Fruit fly (Drosophila melanogaster) whole organism, embryonic: ENCODE measurements around the gene CG31493.

ENCODE experiments used
- Antp ChIP-seq: fragments of 200-800 bp; sonication (Bioruptor generic); optimal IDR thresholded peaks from 3 replicates; lab custom pipeline; 2016; ENCODE audit warnings: missing biosample characterization, missing genetic modification characterization
- CG1024 ChIP-seq: fragments of 200-800 bp; sonication (Bioruptor generic); IDR thresholded peaks from 2 replicates; pipeline ENCODE4 v1.3.6; 2022; ENCODE audit warnings: missing biosample characterization, missing genetic modification characterization
- CG10462 ChIP-seq: fragments of 200-800 bp; sonication (Bioruptor generic); optimal IDR thresholded peaks from 2 replicates; lab custom pipeline; 2016; ENCODE audit warnings: missing biosample characterization, missing genetic modification characterization
- CG15269 ChIP-seq: fragments of 200-800 bp; sonication (Bioruptor generic); optimal IDR thresholded peaks from 2 replicates; lab custom pipeline; 2018; ENCODE audit warnings: missing biosample characterization, mild to moderate bottlenecking, missing genetic modification characterization, moderate library complexity
- CG1529 ChIP-seq: fragments of 200-800 bp; sonication (Bioruptor generic); optimal IDR thresholded peaks from 3 replicates; lab custom pipeline; 2018; ENCODE audit warnings: missing biosample characterization, missing genetic modification characterization
- CG16863 ChIP-seq: fragments of 200-800 bp; sonication (Bioruptor generic); optimal IDR thresholded peaks from 3 replicates; lab custom pipeline; 2016; ENCODE audit warnings: missing biosample characterization, missing genetic modification characterization
- CG18599 ChIP-seq: fragments of 200-800 bp; sonication (Bioruptor generic); optimal IDR thresholded peaks from 3 replicates; lab custom pipeline; 2017; ENCODE audit warnings: missing biosample characterization, missing genetic modification characterization, mild to moderate bottlenecking, moderate library complexity, missing genetic modification reagents
- CG2129 ChIP-seq: fragments of 200-800 bp; sonication (Bioruptor generic); IDR thresholded peaks from 2 replicates; pipeline ENCODE4 v1.3.6; 2022; ENCODE audit warnings: missing biosample characterization, missing genetic modification characterization; ENCODE audit not compliant: partially characterized antibody
- CG3726 ChIP-seq: fragments of 200-800 bp; sonication (Bioruptor generic); IDR thresholded peaks from 3 replicates; pipeline ENCODE4, ENCODE4 v1.3.6; 2022; ENCODE audit warnings: missing biosample characterization, missing genetic modification characterization
- CG6765 ChIP-seq: fragments of 200-800 bp; sonication (Bioruptor generic); optimal IDR thresholded peaks from 3 replicates; lab custom pipeline; 2017; ENCODE audit warnings: missing biosample characterization, mild to moderate bottlenecking, missing genetic modification characterization
- CG7745 ChIP-seq: fragments of 200-800 bp; sonication (Bioruptor generic); optimal IDR thresholded peaks from 2 replicates; lab custom pipeline; 2018; ENCODE audit warnings: missing biosample characterization, mild to moderate bottlenecking, missing genetic modification characterization, moderate library complexity
- CG7987 ChIP-seq: fragments of 200-800 bp; sonication (Bioruptor generic); optimal IDR thresholded peaks from 2 replicates; lab custom pipeline; 2018; ENCODE audit warnings: missing biosample characterization, mild to moderate bottlenecking, missing genetic modification characterization, moderate library complexity
- CG8089 ChIP-seq: fragments of 200-800 bp; sonication (Bioruptor generic); optimal IDR thresholded peaks from 3 replicates; lab custom pipeline; 2016; ENCODE audit warnings: missing biosample characterization, missing genetic modification characterization
- CG8924 ChIP-seq: fragments of 200-800 bp; optimal IDR thresholded peaks from 3 replicates; lab custom pipeline; 2019; ENCODE audit warnings: missing biosample characterization, mild to moderate bottlenecking, missing genetic modification characterization, moderate library complexity
- CG9727 ChIP-seq: fragments of 200-800 bp; sonication (Bioruptor generic); optimal IDR thresholded peaks from 3 replicates; lab custom pipeline; 2017; ENCODE audit warnings: missing biosample characterization, mild to moderate bottlenecking, missing genetic modification characterization
- Dip3 ChIP-seq: fragments of 200-800 bp; sonication (Bioruptor generic); optimal IDR thresholded peaks from 3 replicates; lab custom pipeline; 2016; ENCODE audit warnings: missing biosample characterization, missing genetic modification characterization
- Doc3 ChIP-seq: fragments of 200-800 bp; sonication (Bioruptor generic); IDR thresholded peaks from 3 replicates; pipeline ENCODE4 v1.3.6; 2022; ENCODE audit warnings: missing biosample characterization, missing genetic modification characterization; ENCODE audit not compliant: partially characterized antibody
- Dp ChIP-seq: fragments of 200-800 bp; sonication (Bioruptor generic); optimal IDR thresholded peaks from 2 replicates; lab custom pipeline; 2018; ENCODE audit warnings: missing biosample characterization, mild to moderate bottlenecking, missing genetic modification characterization, moderate library complexity
- Eip74EF ChIP-seq, 2 experiments: fragments of 200-800 bp in 1 of 2; fragments of >200 bp in 1 of 2; sonication (Bioruptor generic) in 1 of 2; optimal IDR thresholded peaks; 2 replicates each; lab custom pipeline; 2017 to 2019; ENCODE audit warnings: missing biosample characterization in 2 of 2, missing genetic modification characterization in 2 of 2, mild to moderate bottlenecking in 1 of 2, moderate library complexity in 1 of 2
- Gsc ChIP-seq: fragments of 200-800 bp; sonication (Bioruptor generic); IDR thresholded peaks from 2 replicates; pipeline ENCODE4 v1.3.6; 2022; ENCODE audit warnings: missing biosample characterization, missing genetic modification characterization
- HHEX ChIP-seq: fragments of 200-800 bp; sonication (Bioruptor generic); optimal IDR thresholded peaks from 3 replicates; lab custom pipeline; 2017; ENCODE audit warnings: missing biosample characterization, mild to moderate bottlenecking, missing genetic modification characterization, missing genetic modification reagents
- Hand ChIP-seq: fragments of 200-800 bp; sonication (Bioruptor generic); optimal IDR thresholded peaks from 2 replicates; lab custom pipeline; 2017; ENCODE audit warnings: mild to moderate bottlenecking, missing biosample characterization, missing genetic modification reagents, missing genetic modification characterization
- Hr39 ChIP-seq: fragments of >200 bp; optimal IDR thresholded peaks from 2 replicates; lab custom pipeline; 2017
- Mrtf ChIP-seq: fragments of 200-800 bp; sonication (Bioruptor generic); IDR thresholded peaks from 3 replicates; pipeline ENCODE4 v1.3.6; 2022; ENCODE audit warnings: missing biosample characterization, missing genetic modification characterization
- NK7.1 ChIP-seq: fragments of 200-800 bp; sonication (Bioruptor generic); optimal IDR thresholded peaks from 3 replicates; lab custom pipeline; 2016; ENCODE audit warnings: missing biosample characterization, missing genetic modification characterization
- Oli ChIP-seq: fragments of 200-800 bp; sonication (Bioruptor generic); optimal IDR thresholded peaks from 2 replicates; lab custom pipeline; 2018; ENCODE audit warnings: missing biosample characterization, mild to moderate bottlenecking, missing genetic modification characterization, moderate library complexity
- Ptx1 ChIP-seq: fragments of 200-800 bp; sonication (Bioruptor generic); IDR thresholded peaks from 2 replicates; pipeline ENCODE4 v1.3.6; 2022; ENCODE audit warnings: missing biosample characterization, missing genetic modification characterization
- Sox102F ChIP-seq: fragments of 200-800 bp; sonication (Bioruptor generic); optimal IDR thresholded peaks from 2 replicates; lab custom pipeline; 2018; ENCODE audit warnings: missing biosample characterization, mild to moderate bottlenecking, missing genetic modification characterization, moderate library complexity
- Xrp1 ChIP-seq: fragments of 200-800 bp; sonication (Bioruptor generic); IDR thresholded peaks from 2 replicates; pipeline ENCODE4 v1.3.6; 2022; ENCODE audit warnings: missing biosample characterization, missing genetic modification characterization
- bbx ChIP-seq: fragments of 200-800 bp; sonication (Bioruptor generic); IDR thresholded peaks from 2 replicates; pipeline ENCODE4 v1.3.6; 2022; ENCODE audit warnings: missing biosample characterization, missing genetic modification characterization; ENCODE audit not compliant: partially characterized antibody
- bcd ChIP-seq: fragments of 200-800 bp; sonication (Bioruptor generic); optimal IDR thresholded peaks from 2 replicates; lab custom pipeline; 2017; ENCODE audit warnings: missing biosample characterization, mild to moderate bottlenecking, missing genetic modification characterization
- bigmax ChIP-seq: fragments of 200-800 bp; sonication (Bioruptor generic); optimal IDR thresholded peaks from 2 replicates; lab custom pipeline; 2018; ENCODE audit warnings: missing biosample characterization, mild to moderate bottlenecking, missing genetic modification characterization
- chif ChIP-seq, 2 experiments: fragments of 200-800 bp; sonication (Bioruptor generic); optimal IDR thresholded peaks; 3 replicates each; lab custom pipeline; 2016; ENCODE audit warnings: missing biosample characterization in 2 of 2, missing genetic modification characterization in 2 of 2
- chinmo ChIP-seq: fragments of 200-800 bp; sonication (Bioruptor generic); IDR thresholded peaks from 4 replicates; pipeline ENCODE4 v1.3.6; 2022; ENCODE audit warnings: missing biosample characterization, missing genetic modification characterization; ENCODE audit not compliant: partially characterized antibody
- dm ChIP-seq: fragments of 200-800 bp; sonication (Bioruptor generic); optimal IDR thresholded peaks from 3 replicates; lab custom pipeline; 2016; ENCODE audit warnings: missing biosample characterization, missing genetic modification characterization
- gcm ChIP-seq: fragments of 200-800 bp; sonication (Bioruptor generic); optimal IDR thresholded peaks from 2 replicates; lab custom pipeline; 2019; ENCODE audit warnings: missing biosample characterization, mild to moderate bottlenecking, missing genetic modification characterization, moderate library complexity
- her ChIP-seq: fragments of 200-800 bp; sonication (Bioruptor generic); optimal IDR thresholded peaks from 2 replicates; lab custom pipeline; 2016; ENCODE audit warnings: missing biosample characterization, missing genetic modification characterization
- lov ChIP-seq, 2 experiments: fragments of 200-800 bp in 1 of 2; fragments of >200 bp in 1 of 2; sonication (Bioruptor generic) in 1 of 2; IDR thresholded peaks in 1 of 2; optimal IDR thresholded peaks in 1 of 2; 2 replicates in 1 of 2; 3 replicates in 1 of 2; pipeline versions ENCODE4 v1.3.6 to Lab custom; 2017 to 2022; ENCODE audit warnings: missing biosample characterization in 1 of 2, missing genetic modification characterization in 1 of 2
- nau ChIP-seq: fragments of 200-800 bp; sonication (Bioruptor generic); optimal IDR thresholded peaks from 3 replicates; lab custom pipeline; 2017; ENCODE audit warnings: missing biosample characterization, mild to moderate bottlenecking, missing genetic modification characterization, missing genetic modification reagents
- onecut ChIP-seq: fragments of 200-800 bp; sonication (Bioruptor generic); IDR thresholded peaks from 2 replicates; pipeline ENCODE4 v1.3.6; 2022; ENCODE audit warnings: missing biosample characterization, missing genetic modification characterization
- pfk ChIP-seq: fragments of 200-800 bp; sonication (Bioruptor generic); optimal IDR thresholded peaks from 2 replicates; lab custom pipeline; 2018; ENCODE audit warnings: missing biosample characterization, mild to moderate bottlenecking, missing genetic modification characterization, moderate library complexity
- psq ChIP-seq: fragments of 200-800 bp; sonication (Bioruptor generic); optimal IDR thresholded peaks from 2 replicates; lab custom pipeline; 2017; ENCODE audit warnings: missing biosample characterization, missing genetic modification characterization
- scrt ChIP-seq: fragments of 200-800 bp; sonication (Bioruptor generic); optimal IDR thresholded peaks from 2 replicates; lab custom pipeline; 2018; ENCODE audit warnings: missing biosample characterization, mild to moderate bottlenecking, missing genetic modification characterization, moderate library complexity
- sens-2 ChIP-seq: fragments of 200-800 bp; sonication (Bioruptor generic); IDR thresholded peaks from 2 replicates; pipeline ENCODE4 v1.3.6; 2022; ENCODE audit warnings: missing biosample characterization, missing genetic modification characterization
- sima ChIP-seq: fragments of 200-800 bp; sonication (Bioruptor generic); optimal IDR thresholded peaks from 2 replicates; lab custom pipeline; 2016; ENCODE audit warnings: missing biosample characterization, missing genetic modification characterization
- sug ChIP-seq: fragments of 200-800 bp; optimal IDR thresholded peaks from 2 replicates; lab custom pipeline; 2019; ENCODE audit warnings: missing biosample characterization, mild to moderate bottlenecking, missing genetic modification characterization, moderate library complexity
- tio ChIP-seq: fragments of 200-800 bp; sonication (Bioruptor generic); optimal IDR thresholded peaks from 2 replicates; lab custom pipeline; 2017; ENCODE audit warnings: missing biosample characterization, missing genetic modification characterization, inconsistent platforms

The CG31493 gene

DNA sequence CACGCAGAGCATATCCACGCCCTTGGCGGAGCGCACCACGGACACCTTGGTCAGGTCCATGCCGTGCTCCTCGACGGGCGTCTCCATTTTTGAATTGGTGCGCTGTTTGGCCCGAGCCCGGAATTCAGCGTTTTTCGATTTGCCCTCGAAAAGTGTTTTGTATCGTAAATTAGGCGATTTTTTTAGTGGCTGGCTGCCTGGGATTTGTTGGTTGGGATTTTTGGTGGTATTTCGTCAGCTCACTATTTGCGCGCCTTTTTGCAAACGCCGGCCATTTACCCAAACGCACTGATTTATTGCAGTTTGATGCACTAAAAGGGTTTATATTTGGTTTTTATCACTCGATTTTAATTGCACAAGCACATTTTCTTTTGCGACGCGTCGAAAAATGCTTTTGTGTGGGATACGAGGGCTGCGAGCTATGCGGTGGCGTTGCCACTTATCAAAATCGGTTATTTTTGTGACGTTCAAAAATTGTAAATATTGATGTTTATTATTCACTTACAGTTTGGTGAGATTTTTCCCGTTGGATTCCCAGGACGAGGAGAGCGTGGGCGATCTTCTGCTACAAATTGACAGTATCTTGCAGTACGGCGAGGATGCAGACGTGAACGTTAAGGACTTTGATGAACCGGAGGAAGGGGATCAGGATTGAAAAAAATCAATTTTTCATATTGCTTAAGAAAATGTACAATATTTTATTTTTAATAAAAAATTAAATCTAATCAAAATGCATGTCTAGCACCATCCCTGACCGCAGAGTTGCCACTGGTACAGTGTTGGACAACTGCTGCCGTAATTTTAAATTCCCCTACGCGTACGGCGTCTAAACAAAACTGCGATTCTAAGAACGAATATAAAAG is 19.4 kb downstream of the CG31493 start, which contains the start of the genes gfzf and Sas-4 (continued):
- no peak for TF ChIP-seq dm (GFP tag; lab: Kevin White, UChicago)
- peak; percentile 53; the same call in 1 of the 2 replicates for TF ChIP-seq Xrp1 (GFP tag; lab: Robert Waterston, UW)
- TF ChIP-seq pfk (GFP tag; lab: Kevin White, UChicago) = no peak
- no peak for TF ChIP-seq tio (GFP tag; lab: Kevin White, UChicago)
- no peak for TF ChIP-seq CG18599 (GFP tag; lab: Kevin White, UChicago)
- no peak for TF ChIP-seq Hand
- TF ChIP-seq CG15269 (tag; lab: Kevin White, UChicago) = peak; percentile 47
- TF ChIP-seq CG1529 (GFP tag; lab: Kevin White, UChicago) = no peak
- TF ChIP-seq sima = no peak
- TF ChIP-seq Dp (GFP tag; lab: Kevin White, UChicago) = peak; percentile 63
- TF ChIP-seq scrt = no peak
- TF ChIP-seq bbx (GFP tag; lab: Robert Waterston, UW) = no peak
- TF ChIP-seq nau (GFP tag; lab: Kevin White, UChicago) = no peak
- TF ChIP-seq CG7745 = no peak
- TF ChIP-seq CG16863 (GFP tag; lab: Kevin White, UChicago) = peak; percentile 8
- TF ChIP-seq Oli (tag; lab: Kevin White, UChicago) = peak; percentile 47
- TF ChIP-seq CG7987 = no peak
- peak; percentile 55; the same call in 2 of the 3 replicates for TF ChIP-seq CG3726 (GFP tag; lab: Robert Waterston, UW)
- TF ChIP-seq Eip74EF (GFP tag; optimal IDR thresholded peaks at IDR 0.05; lab: Kevin White, UChicago) = no peak
- peak; percentile 33 for TF ChIP-seq sug (tag; lab: Kevin White, UChicago)
- 0 out of 3 replicates have a peak, but pooled peaks have one; percentile 37 for TF ChIP-seq Mrtf (GFP tag; lab: Robert Waterston, UW)
- TF ChIP-seq CG8924 (tag; lab: Kevin White, UChicago) = peak; percentile 47
- TF ChIP-seq CG1024 (GFP tag; lab: Robert Waterston, UW) = peak; percentile 25; the same call in 1 of the 2 replicates
- TF ChIP-seq CG2129 (GFP tag; lab: Robert Waterston, UW) = no peak
- no peak for TF ChIP-seq Doc3 (GFP tag; lab: Robert Waterston, UW)
- TF ChIP-seq Dip3 (GFP tag; lab: Kevin White, UChicago) = peak; percentile 59
- TF ChIP-seq Hr39 (lab: Kevin White, UChicago) = no peak
- TF ChIP-seq CG8089 (GFP tag; lab: Kevin White, UChicago) = peak; percentile 10
- TF ChIP-seq onecut = no peak
- TF ChIP-seq Gsc (GFP tag; lab: Robert Waterston, UW) = no peak; the same call in 1 of the 2 replicates
- TF ChIP-seq chinmo = no peak
- no peak for TF ChIP-seq NK7.1 (GFP tag; lab: Kevin White, UChicago)
- no peak for TF ChIP-seq CG6765 (GFP tag; lab: Kevin White, UChicago)
- no peak for TF ChIP-seq bigmax (GFP tag; lab: Kevin White, UChicago)
- peak; percentile 73 for TF ChIP-seq Ptx1
- no peak for TF ChIP-seq psq (GFP tag; lab: Kevin White, UChicago)
- no peak for TF ChIP-seq lov (optimal IDR thresholded peaks at IDR 0.05; lab: Kevin White, UChicago)
- no peak for TF ChIP-seq lov (GFP tag; IDR thresholded peaks at IDR 0.05; lab: Robert Waterston, UW)
- peak; percentile 49 for TF ChIP-seq Antp (GFP tag; lab: Kevin White, UChicago)
- 0 out of 2 replicates have a peak, but pooled peaks have one; percentile 35 for TF ChIP-seq sens-2
- peak; percentile 68 for TF ChIP-seq CG9727
- no peak for TF ChIP-seq gcm (GFP tag; lab: Kevin White, UChicago)
- peak; percentile 50 for TF ChIP-seq Sox102F
- TF ChIP-seq chif (GFP tag; optimal IDR thresholded peaks at IDR 0.05; lab: Kevin White, UChicago) = peak; percentile 50 to 51
- peak; percentile 69 for TF ChIP-seq bcd (GFP tag; lab: Kevin White, UChicago)
- TF ChIP-seq CG10462 (GFP tag; lab: Kevin White, UChicago) = peak; percentile 7
- no peak for TF ChIP-seq her
- peak; percentile 58 for TF ChIP-seq HHEX (GFP tag; lab: Kevin White, UChicago)
